Worm (Caenorhabditis elegans) whole organism, midembryonic: ENCODE data around the gene Y57A10A.4.

Experiments used
- T22C8.4 ChIP-seq: fragments of 200-800 bp; sonication (Bioruptor generic); IDR thresholded peaks from 2 replicates; pipeline ENCODE4 v1.3.6; 2022; ENCODE audit warnings: missing genetic modification characterization, missing compliant biosample characterization
- cog-1 ChIP-seq: sonication (generic microtip); optimal IDR thresholded peaks from 2 replicates; lab custom pipeline; 2016; ENCODE audit warnings: missing genetic modification characterization, missing compliant biosample characterization
- flt-1 ChIP-seq: fragments of 200-800 bp; sonication (Bioruptor generic); IDR thresholded peaks from 2 replicates; pipeline ENCODE4 v1.3.6; 2022; ENCODE audit warnings: missing genetic modification characterization, missing compliant biosample characterization
- klf-2 ChIP-seq: fragments of 200-800 bp; sonication (Bioruptor generic); conservative IDR thresholded peaks from 2 replicates; pipeline ENCODE4 v1.3.6; 2022; ENCODE audit warnings: missing genetic modification reagents, missing genetic modification characterization, missing compliant biosample characterization
- med-1 ChIP-seq: sonication (generic microtip); optimal IDR thresholded peaks from 2 replicates; lab custom pipeline; 2017; ENCODE audit warnings: missing genetic modification characterization, mild to moderate bottlenecking, missing compliant biosample characterization, antibody characterized with exemption, missing genetic modification reagents; ENCODE audit not compliant: insufficient read depth
- ref-1 ChIP-seq: fragments of 200-800 bp; sonication (Bioruptor generic); conservative IDR thresholded peaks from 2 replicates; pipeline ENCODE4 v1.3.6; 2022; ENCODE audit warnings: missing genetic modification reagents, missing genetic modification characterization, missing compliant biosample characterization
- tab-1 ChIP-seq: fragments of 200-800 bp; sonication (Bioruptor generic); IDR thresholded peaks from 2 replicates; pipeline ENCODE4 v1.3.6; 2022; ENCODE audit warnings: missing genetic modification characterization, missing compliant biosample characterization
- ztf-23 ChIP-seq: fragments of 200-800 bp; sonication (Bioruptor generic); IDR thresholded peaks from 2 replicates; pipeline ENCODE4 v1.3.6; 2022; ENCODE audit warnings: missing genetic modification reagents, missing genetic modification characterization, missing compliant biosample characterization
- ztf-29 ChIP-seq: fragments of 200-800 bp; sonication (Bioruptor generic); IDR thresholded peaks from 2 replicates; pipeline ENCODE4 v1.3.6; 2022; ENCODE audit warnings: missing genetic modification reagents, missing genetic modification characterization, missing compliant biosample characterization

Y57A10A.4 gene

ce11 chrII:12186726-12187125, 35.0 kb downstream of the Y57A10A.4 start:
- TF ChIP-seq ztf-29 = no peak
- TF ChIP-seq tab-1 = no peak
- no peak for TF ChIP-seq ztf-23
- no peak for TF ChIP-seq klf-2 (GFP tag; lab: Robert Waterston, UW)
- no peak for TF ChIP-seq cog-1 (tag; lab: Kevin White, UChicago)
- TF ChIP-seq med-1 (GFP tag; lab: Kevin White, UChicago) = no peak
- no peak for TF ChIP-seq flt-1
- TF ChIP-seq ref-1 (GFP tag; lab: Robert Waterston, UW) = no peak
- TF ChIP-seq T22C8.4 = no peak

ce11 chrII:12189193-12189592, 37.5 kb downstream of the Y57A10A.4 start:
- TF ChIP-seq klf-2 (GFP tag; lab: Robert Waterston, UW) = no peak
- no peak for TF ChIP-seq ref-1 (GFP tag; lab: Robert Waterston, UW)
- no peak for TF ChIP-seq ztf-23
- TF ChIP-seq ztf-29 = no peak
- TF ChIP-seq tab-1 = no peak
- no peak for TF ChIP-seq T22C8.4
- TF ChIP-seq flt-1 = no peak
- TF ChIP-seq cog-1 (tag; lab: Kevin White, UChicago) = no peak
- TF ChIP-seq med-1 (GFP tag; lab: Kevin White, UChicago) = no peak

- TF ChIP-seq med-1 (GFP tag; lab: Kevin White, UChicago) = no peak
- TF ChIP-seq ref-1 (GFP tag; lab: Robert Waterston, UW) = no peak
- peak; percentile 76 for TF ChIP-seq T22C8.4
Measured at ce11 chrII:12199209-12199608, 47.5 kb downstream of the Y57A10A.4 start.

- TF ChIP-seq ztf-23 = no peak
- TF ChIP-seq klf-2 (GFP tag; lab: Robert Waterston, UW) = 0 out of 2 replicates have a peak, but pooled peaks have one; percentile 21
- TF ChIP-seq T22C8.4 = peak; percentile 80
Measured at ce11 chrII:12199912-12200637, 48.3 kb downstream of the Y57A10A.4 start, which contains the start of gene polg-1. TSS of gene polg-1 (minus strand) at chrII:12199962.

- TF ChIP-seq med-1 (GFP tag; lab: Kevin White, UChicago) = no peak
- no peak for TF ChIP-seq cog-1 (tag; lab: Kevin White, UChicago)
- TF ChIP-seq flt-1 = no peak
- TF ChIP-seq ztf-23 = no peak
- TF ChIP-seq klf-2 (GFP tag; lab: Robert Waterston, UW) = no peak
- no peak for TF ChIP-seq ref-1 (GFP tag; lab: Robert Waterston, UW)
Measured at ce11 chrII:12202281-12202680, 50.5 kb downstream of the Y57A10A.4 start, which contains the start of gene trpp-5. TSS of gene trpp-5 (minus strand) at chrII:12202381.

DNA sequence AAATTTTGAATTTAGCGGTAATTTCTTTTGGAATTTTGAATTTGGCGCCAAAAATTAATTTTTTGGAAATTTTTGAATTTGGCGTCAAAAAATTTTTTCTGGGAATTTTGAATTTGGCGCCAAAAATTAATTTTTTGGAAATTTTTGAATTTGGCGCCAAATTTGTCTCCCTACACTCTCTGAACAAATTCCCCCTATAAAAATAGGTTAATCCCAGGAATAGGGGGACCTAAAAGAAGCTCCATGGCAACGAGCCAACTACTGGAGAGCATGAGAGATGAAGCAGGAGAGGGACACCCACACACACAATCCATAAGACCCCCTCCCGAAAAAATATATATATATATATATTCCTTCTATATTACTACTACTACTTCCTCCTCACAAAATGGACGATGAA, 51.2 kb downstream of the Y57A10A.4 start, which contains the start of gene aqp-12:
Gene aqp-12, plus strand, starts transcription at position 301 of the 400 bp plus-strand sequence.
- TF ChIP-seq cog-1 (tag; lab: Kevin White, UChicago) = no peak
- TF ChIP-seq med-1 (GFP tag; lab: Kevin White, UChicago) = no peak
- TF ChIP-seq flt-1 = no peak
- TF ChIP-seq klf-2 (GFP tag; lab: Robert Waterston, UW) = no peak
- no peak for TF ChIP-seq T22C8.4
- TF ChIP-seq ztf-29 = no peak
- no peak for TF ChIP-seq ztf-23
- TF ChIP-seq ref-1 (GFP tag; lab: Robert Waterston, UW) = no peak
- no peak for TF ChIP-seq tab-1
